Fruit fly (Drosophila melanogaster): ENCODE results near the gene Sfmbt.

The Sfmbt gene

DNA sequence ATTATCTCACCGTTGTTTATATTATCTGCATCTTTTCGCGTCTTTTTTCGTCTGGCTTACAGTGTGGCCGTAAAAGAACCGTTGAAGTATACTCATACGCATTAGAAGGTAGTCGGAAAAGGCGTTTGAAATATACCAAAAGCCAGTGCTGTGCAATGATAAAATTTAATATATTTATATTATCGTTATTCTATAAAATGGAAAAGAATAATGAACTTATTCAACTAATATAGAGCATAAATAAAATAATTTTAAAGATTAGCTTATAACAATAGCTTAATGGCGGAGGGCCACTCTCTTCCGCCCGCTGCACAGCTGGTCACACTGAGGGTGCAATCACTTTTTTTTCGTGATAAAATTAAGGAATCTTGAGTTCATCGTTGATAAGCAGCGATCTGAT, 15.3 kb upstream of the Sfmbt start, which contains the start of the genes CG16974 and Edem2 (continued):
- peak; percentile 90 for TF ChIP-seq CG14710 (tag; optimal IDR thresholded peaks at IDR 0.05)
- no peak for TF ChIP-seq CG10209 (GFP tag; optimal IDR thresholded peaks at IDR 0.05)
- peak; percentile 64 for TF ChIP-seq CG4820 (GFP tag; optimal IDR thresholded peaks at IDR 0.05)
- peak; percentile 52; the same call in 1 of the 2 replicates for TF ChIP-seq NFAT (GFP tag; IDR thresholded peaks at IDR 0.05)
- peak; percentile 80 for TF ChIP-seq CG18476 (GFP tag; optimal IDR thresholded peaks at IDR 0.05)
- TF ChIP-seq lbe (GFP tag; optimal IDR thresholded peaks at IDR 0.05): no peak
- TF ChIP-seq caup (GFP tag; optimal IDR thresholded peaks at IDR 0.05; ENCODE audit: severe bottlenecking): peak; percentile 64
- TF ChIP-seq nmo (GFP tag; optimal IDR thresholded peaks at IDR 0.05): peak; percentile 84
- TF ChIP-seq stwl (tag; optimal IDR thresholded peaks at IDR 0.05): peak; percentile 88
- TF ChIP-seq slou (GFP tag; optimal IDR thresholded peaks at IDR 0.05): peak; percentile 70
- TF ChIP-seq aop (GFP tag; IDR thresholded peaks at IDR 0.05): no peak
- no peak for TF ChIP-seq sc (optimal IDR thresholded peaks at IDR 0.05)
- no peak for TF ChIP-seq sc (GFP tag; optimal IDR thresholded peaks at IDR 0.05)
- peak; percentile 64 for TF ChIP-seq Ada2b (GFP tag; IDR thresholded peaks at IDR 0.05)
- TF ChIP-seq CG14050 (GFP tag; IDR thresholded peaks at IDR 0.05): peak; percentile 44; the same call in 2 of the 3 replicates
- no peak for TF ChIP-seq crc (GFP tag; optimal IDR thresholded peaks at IDR 0.05)
- TF ChIP-seq B-H2 (GFP tag; optimal IDR thresholded peaks at IDR 0.05): no peak
- TF ChIP-seq sob (GFP tag; IDR thresholded peaks at IDR 0.05): peak; percentile 87
- TF ChIP-seq CG31365 (tag; optimal IDR thresholded peaks at IDR 0.05): no peak
- TF ChIP-seq nau (GFP tag; optimal IDR thresholded peaks at IDR 0.05): no peak
- no peak for TF ChIP-seq CG6765 (GFP tag; optimal IDR thresholded peaks at IDR 0.05)
- no peak for TF ChIP-seq CG17912 (GFP tag; optimal IDR thresholded peaks at IDR 0.05)
- no peak for TF ChIP-seq pfk (GFP tag; optimal IDR thresholded peaks at IDR 0.05)
- TF ChIP-seq fd3F (GFP tag; optimal IDR thresholded peaks at IDR 0.05): peak; percentile 30
- peak; percentile 73; the same call in 1 of the 2 replicates for TF ChIP-seq ranshi (GFP tag; IDR thresholded peaks at IDR 0.05)
- TF ChIP-seq Dip2 (GFP tag; IDR thresholded peaks at IDR 0.05): no peak
- peak; percentile 70 for TF ChIP-seq CG17328 (GFP tag; IDR thresholded peaks at IDR 0.05)
- no peak for TF ChIP-seq tx (GFP tag; optimal IDR thresholded peaks at IDR 0.05)
- TF ChIP-seq Ravus (GFP tag; IDR thresholded peaks at IDR 0.05): peak; percentile 13; the same call in 1 of the 2 replicates
- TF ChIP-seq ssp (GFP tag; IDR thresholded peaks at IDR 0.05): peak; percentile 67
- TF ChIP-seq CG17829 (tag; optimal IDR thresholded peaks at IDR 0.05): peak; percentile 89
- no peak for TF ChIP-seq bbx (GFP tag; IDR thresholded peaks at IDR 0.05; ENCODE audit: partially characterized antibody)
- TF ChIP-seq HLH4C (GFP tag; IDR thresholded peaks at IDR 0.05; ENCODE audit: partially characterized antibody): no peak
- peak; percentile 39; the same call in 1 of the 3 replicates for TF ChIP-seq CG11560 (tag; IDR thresholded peaks at IDR 0.05)
- TF ChIP-seq dimm (GFP tag; IDR thresholded peaks at IDR 0.05): no peak
- TF ChIP-seq CG8924 (tag; optimal IDR thresholded peaks at IDR 0.05): peak; percentile 69
- no peak for TF ChIP-seq CG13296 (GFP tag; optimal IDR thresholded peaks at IDR 0.05)
- no peak for TF ChIP-seq CG7963 (GFP tag; IDR thresholded peaks at IDR 0.05; ENCODE audit: partially characterized antibody)
- TF ChIP-seq peb (GFP tag; IDR thresholded peaks at IDR 0.05): peak; percentile 56
- TF ChIP-seq CG17186 (GFP tag; optimal IDR thresholded peaks at IDR 0.05): peak; percentile 28
- peak; percentile 79 for TF ChIP-seq lilli (GFP tag; optimal IDR thresholded peaks at IDR 0.05)
- no peak for TF ChIP-seq Atf3 (GFP tag; optimal IDR thresholded peaks at IDR 0.05)
- TF ChIP-seq CG5245 (GFP tag; optimal IDR thresholded peaks at IDR 0.05): peak; percentile 51
- peak; percentile 80 for TF ChIP-seq YL-1 (GFP tag; optimal IDR thresholded peaks at IDR 0.05)
- TF ChIP-seq ap (GFP tag; IDR thresholded peaks at IDR 0.05): peak; percentile 63
- TF ChIP-seq phol (tag; optimal IDR thresholded peaks at IDR 0.05): peak; percentile 89
- TF ChIP-seq rib (GFP tag; IDR thresholded peaks at IDR 0.05): peak; percentile 65
- no peak for TF ChIP-seq pum (GFP tag; optimal IDR thresholded peaks at IDR 0.05)
- no peak for TF ChIP-seq tio (GFP tag; optimal IDR thresholded peaks at IDR 0.05)
- TF ChIP-seq CG12769 (tag; optimal IDR thresholded peaks at IDR 0.05): no peak
- TF ChIP-seq emc (GFP tag; optimal IDR thresholded peaks at IDR 0.05): no peak
